Worm (Caenorhabditis elegans): ENCODE results near the gene K11E4.1.

ce11 chrX:13669641-13670040, 44.3 kb upstream of the K11E4.1 start:
- TF ChIP-seq nhr-80 (tag; optimal IDR thresholded peaks at IDR 0.05) = peak; percentile 69
- TF ChIP-seq pha-4 (tag; optimal IDR thresholded peaks at IDR 0.05) = peak; percentile 59
- no peak for TF ChIP-seq efl-1 (GFP tag; optimal IDR thresholded peaks at IDR 0.05)
- TF ChIP-seq dpl-1 (GFP tag; optimal IDR thresholded peaks at IDR 0.05) = no peak
- TF ChIP-seq Y56A3A.18 (GFP tag; IDR thresholded peaks at IDR 0.05) = no peak
- TF ChIP-seq unc-62 (GFP tag; optimal IDR thresholded peaks at IDR 0.05) = no peak
- no peak for TF ChIP-seq bed-1 (GFP tag; IDR thresholded peaks at IDR 0.05)
- no peak for TF ChIP-seq egrh-3 (GFP tag; IDR thresholded peaks at IDR 0.05)

Data from whole organism, young adult.